Worm (Caenorhabditis elegans) whole organism, L4 larva: ENCODE measurements around the gene mtl-1.
"Not testable (repeated sequence)": the region's sequence is repeated elsewhere in the genome, so short reads cannot be mapped to it uniquely, and the experiment has no call there.

Experiments
- F26F4.8 ChIP-seq: fragments of 200-800 bp; sonication (Bioruptor generic); conservative IDR thresholded peaks from 2 replicates; pipeline ENCODE4 v1.3.6; 2022; ENCODE audit warnings: missing genetic modification characterization, missing compliant biosample characterization
- F37D6.2 ChIP-seq: sonication (generic microtip); optimal IDR thresholded peaks from 2 replicates; lab custom pipeline; 2016; ENCODE audit warnings: mild to moderate bottlenecking, missing genetic modification characterization, missing compliant biosample characterization
- R02D3.7 ChIP-seq: fragments of 150-350 bp; sonication (generic microtip); optimal IDR thresholded peaks from 3 replicates; lab custom pipeline; 2014; ENCODE audit warnings: missing biosample characterization, missing genetic modification characterization
- T20F7.1 ChIP-seq: fragments of 200-800 bp; sonication (Bioruptor generic); optimal IDR thresholded peaks from 2 replicates; lab custom pipeline; 2018; ENCODE audit warnings: mild to moderate bottlenecking, missing genetic modification characterization, missing compliant biosample characterization
- Y105C5A.15 ChIP-seq: fragments of 200-800 bp; sonication (Bioruptor generic); IDR thresholded peaks from 2 replicates; pipeline ENCODE4 v1.3.6; 2022; ENCODE audit warnings: missing genetic modification characterization, missing compliant biosample characterization
- Y48G9A.11 ChIP-seq: fragments of 200-800 bp; sonication (Bioruptor generic); IDR thresholded peaks from 2 replicates; pipeline ENCODE4 v1.3.6; 2022; ENCODE audit warnings: missing genetic modification reagents, missing genetic modification characterization, missing compliant biosample characterization
- aly-2 ChIP-seq: sonication (generic microtip); optimal IDR thresholded peaks from 2 replicates; lab custom pipeline; 2018; ENCODE audit warnings: missing biosample characterization, missing genetic modification characterization
- ama-1 ChIP-seq: fragments of 150-350 bp; optimal IDR thresholded peaks from 2 replicates; lab custom pipeline; 2014; ENCODE audit warnings: inconsistent platforms, mixed read lengths
- arid-1 ChIP-seq: fragments of 200-800 bp; sonication (Bioruptor generic); conservative IDR thresholded peaks from 2 replicates; pipeline ENCODE4 v1.3.6; 2022; ENCODE audit warnings: missing genetic modification reagents, missing genetic modification characterization, missing compliant biosample characterization
- ceh-28 ChIP-seq: fragments of 150-350 bp; optimal IDR thresholded peaks from 2 replicates; lab custom pipeline; 2014; ENCODE audit warnings: missing biosample characterization, missing genetic modification reagents, missing genetic modification characterization
- ceh-32 ChIP-seq: sonication (generic microtip); optimal IDR thresholded peaks from 2 replicates; lab custom pipeline; 2016; ENCODE audit warnings: mild to moderate bottlenecking, missing genetic modification characterization, missing compliant biosample characterization; ENCODE audit not compliant: poor library complexity
- ceh-62 ChIP-seq: sonication (generic microtip); optimal IDR thresholded peaks from 2 replicates; lab custom pipeline; 2017; ENCODE audit warnings: missing biosample characterization, missing genetic modification characterization
- ces-1 ChIP-seq: fragments of 150-350 bp; sonication (generic microtip); optimal IDR thresholded peaks from 4 replicates; lab custom pipeline; 2014; ENCODE audit warnings: missing biosample characterization, missing genetic modification reagents, missing genetic modification characterization
- cey-2 ChIP-seq: sonication (generic microtip); optimal IDR thresholded peaks from 3 replicates; lab custom pipeline; 2017; ENCODE audit warnings: missing genetic modification characterization, mild to moderate bottlenecking, missing compliant biosample characterization, antibody characterized with exemption, borderline replicate concordance; ENCODE audit not compliant: insufficient read depth
- dmd-8 ChIP-seq: fragments of 200-800 bp; sonication (Bioruptor generic); IDR thresholded peaks from 2 replicates; pipeline ENCODE4 v1.3.6; 2022; ENCODE audit warnings: missing genetic modification characterization, missing compliant biosample characterization
- egl-43 ChIP-seq: fragments of 200-800 bp; sonication (Bioruptor generic); IDR thresholded peaks from 2 replicates; pipeline ENCODE4 v1.3.6; 2022; ENCODE audit warnings: missing genetic modification reagents, missing genetic modification characterization, missing compliant biosample characterization
- fkh-10 ChIP-seq: fragments of 150-350 bp; optimal IDR thresholded peaks from 2 replicates; lab custom pipeline; 2014; ENCODE audit warnings: missing biosample characterization, missing genetic modification reagents, missing genetic modification characterization
- fos-1 ChIP-seq: fragments of 150-350 bp; optimal IDR thresholded peaks from 2 replicates; lab custom pipeline; 2014; ENCODE audit warnings: missing biosample characterization, missing genetic modification characterization
- hif-1 ChIP-seq, 2 experiments: sonication (generic microtip); optimal IDR thresholded peaks; 2 replicates each; lab custom pipeline; 2016 to 2017; ENCODE audit warnings: missing compliant biosample characterization in 2 of 2, missing genetic modification characterization in 2 of 2, missing genetic modification reagents in 2 of 2, missing genotype in 2 of 2, mild to moderate bottlenecking in 1 of 2
- hmg-1.1 ChIP-seq: fragments of 200-800 bp; sonication (Bioruptor generic); IDR thresholded peaks from 2 replicates; pipeline ENCODE4 v1.3.6; 2022; ENCODE audit warnings: missing genetic modification reagents, missing genetic modification characterization, missing compliant biosample characterization
- jun-1 ChIP-seq: fragments of 150-350 bp; optimal IDR thresholded peaks from 2 replicates; lab custom pipeline; 2014; ENCODE audit warnings: missing biosample characterization, missing genetic modification reagents, missing genetic modification characterization
- lin-13 ChIP-seq: fragments of 150-350 bp; optimal IDR thresholded peaks from 2 replicates; lab custom pipeline; 2014; ENCODE audit warnings: missing biosample characterization, missing genetic modification reagents, missing genetic modification characterization
- lin-29 ChIP-seq: fragments of 200-800 bp; sonication (Bioruptor generic); IDR thresholded peaks from 2 replicates; pipeline ENCODE4 v1.3.6; 2022; ENCODE audit warnings: missing genetic modification reagents, missing genetic modification characterization, missing compliant biosample characterization
- lir-3 ChIP-seq: sonication (generic microtip); optimal IDR thresholded peaks from 2 replicates; lab custom pipeline; 2016; ENCODE audit warnings: mild to moderate bottlenecking, missing genetic modification characterization, missing compliant biosample characterization
- lsy-2 ChIP-seq, 2 experiments: fragments of 150-350 bp in 1 of 2; sonication (generic microtip) in 1 of 2; optimal IDR thresholded peaks; 2 replicates each; lab custom pipeline; 2014 to 2017; ENCODE audit warnings: missing biosample characterization in 2 of 2, missing genetic modification characterization in 2 of 2
- mes-2 ChIP-seq: sonication (generic microtip); optimal IDR thresholded peaks from 2 replicates; lab custom pipeline; 2016; ENCODE audit warnings: missing genotype, mild to moderate bottlenecking, missing genetic modification characterization, missing compliant biosample characterization; ENCODE audit not compliant: poor library complexity, severe bottlenecking
- nhr-10 ChIP-seq: fragments of 150-350 bp; optimal IDR thresholded peaks from 2 replicates; lab custom pipeline; 2014; ENCODE audit warnings: missing biosample characterization, missing genetic modification characterization
- nhr-102 ChIP-seq: sonication (generic microtip); optimal IDR thresholded peaks from 2 replicates; lab custom pipeline; 2016; ENCODE audit warnings: mild to moderate bottlenecking, missing genetic modification characterization, moderate library complexity, missing compliant biosample characterization
- nhr-28 ChIP-seq: fragments of 150-350 bp; optimal IDR thresholded peaks from 2 replicates; lab custom pipeline; 2014; ENCODE audit warnings: missing biosample characterization, missing genetic modification characterization
- nhr-42 ChIP-seq: fragments of 200-800 bp; sonication (Bioruptor generic); IDR thresholded peaks from 2 replicates; pipeline ENCODE4 v1.3.6; 2022; ENCODE audit warnings: missing genetic modification characterization, missing compliant biosample characterization
- nhr-6 ChIP-seq: fragments of 150-350 bp; optimal IDR thresholded peaks from 2 replicates; lab custom pipeline; 2014; ENCODE audit warnings: missing biosample characterization, missing genetic modification characterization
- nhr-77 ChIP-seq: fragments of 150-350 bp; optimal IDR thresholded peaks from 2 replicates; lab custom pipeline; 2014; ENCODE audit warnings: missing biosample characterization, missing genetic modification characterization
- pha-4 ChIP-seq, 2 experiments: fragments of 150-350 bp in 1 of 2; fragments of 200-800 bp in 1 of 2; sonication (Bioruptor generic) in 1 of 2; IDR thresholded peaks in 1 of 2; optimal IDR thresholded peaks in 1 of 2; 2 replicates each; pipeline versions ENCODE4 v1.3.6 to Lab custom; 2014 to 2022; ENCODE audit warnings: missing genetic modification characterization in 2 of 2, missing genetic modification reagents in 2 of 2, missing biosample characterization in 1 of 2, missing compliant biosample characterization in 1 of 2
- snpc-4 ChIP-seq: fragments of 150-350 bp; optimal IDR thresholded peaks from 2 replicates; lab custom pipeline; 2014; ENCODE audit warnings: missing biosample characterization, missing genetic modification characterization
- spr-1 ChIP-seq: sonication (generic microtip); optimal IDR thresholded peaks from 2 replicates; lab custom pipeline; 2016; ENCODE audit warnings: mild to moderate bottlenecking, missing genetic modification characterization, missing compliant biosample characterization
- tra-1 ChIP-seq: fragments of 200-800 bp; sonication (Bioruptor generic); IDR thresholded peaks from 2 replicates; pipeline ENCODE4 v1.3.6; 2022; ENCODE audit warnings: missing genetic modification reagents, missing genetic modification characterization, missing compliant biosample characterization
- unc-130 ChIP-seq: sonication (generic microtip); optimal IDR thresholded peaks from 2 replicates; lab custom pipeline; 2016; ENCODE audit warnings: missing genetic modification reagents, missing genetic modification characterization, missing compliant biosample characterization
- unc-39 ChIP-seq: sonication (generic microtip); optimal IDR thresholded peaks from 2 replicates; lab custom pipeline; 2017; ENCODE audit warnings: missing biosample characterization, missing genetic modification characterization
- unc-62 ChIP-seq, 3 experiments: fragments of 150-350 bp in 1 of 3; sonication (generic microtip); optimal IDR thresholded peaks in 2 of 3; peaks in 1 of 3; 1 replicate in 1 of 3; 2 replicates in 2 of 3; lab custom pipeline; 2014 to 2017; ENCODE audit warnings: missing biosample characterization in 3 of 3, missing genetic modification characterization in 3 of 3, missing genetic modification reagents in 3 of 3, missing genotype in 1 of 3
- zfp-3 ChIP-seq: fragments of 200-800 bp; sonication (Bioruptor generic); conservative IDR thresholded peaks from 2 replicates; pipeline ENCODE4 v1.3.6; 2022; ENCODE audit warnings: missing genetic modification reagents, missing genetic modification characterization, missing compliant biosample characterization

Gene mtl-1

ce11 chrV:6718232-6718631 lies 26.6 kb upstream of the mtl-1 start, which contains the start of gene srg-30:
srg-30 (minus strand) TSS chrV:6718332.
- no peak for TF ChIP-seq snpc-4 (tag; lab: Kevin White, UChicago)
- peak in 1 of 2 experiments; percentile 19 for TF ChIP-seq unc-62 (GFP tag; optimal IDR thresholded peaks at IDR 0.05 in 1 of 2; lab: Kevin White, UChicago)
- TF ChIP-seq unc-62 (tag; optimal IDR thresholded peaks at IDR 0.05; lab: Kevin White, UChicago): no peak
- TF ChIP-seq, all 104 proteins: peak for 1

ce11 chrV:6714858-6715257 lies 23.2 kb upstream of the mtl-1 start:
- peak; percentile 95 for TF ChIP-seq Y48G9A.11

- 0 out of 2 replicates have a peak, but pooled peaks have one; percentile 15 for TF ChIP-seq pha-4 (GFP tag; IDR thresholded peaks at IDR 0.05; lab: Robert Waterston, UW)
- TF ChIP-seq pha-4 (tag; optimal IDR thresholded peaks at IDR 0.05; lab: Kevin White, UChicago): not testable (repeated sequence)
- peak; percentile 89 for TF ChIP-seq Y48G9A.11
- TF ChIP-seq F26F4.8 (GFP tag; lab: Robert Waterston, UW): peak; percentile 72; the same call in 1 of the 2 replicates
- peak; percentile 48; the same call in 1 of the 2 replicates for TF ChIP-seq dmd-8 (GFP tag; lab: Robert Waterston, UW)
- TF ChIP-seq arid-1: peak; percentile 51
These were observed 19.4 kb upstream of the mtl-1 start for ce11 chrV:6711071-6711470.

ce11 chrV:6710462-6710861 lies 18.8 kb upstream of the mtl-1 start, which contains the start of gene sna-1:
sna-1 (minus strand) TSS chrV:6710679.
- TF ChIP-seq lin-13 (GFP tag; lab: Kevin White, UChicago) (no peak), ceh-62 (tag; lab: Kevin White, UChicago) (no peak), ces-1 (GFP tag; lab: Kevin White, UChicago) (no peak), nhr-28 (tag; lab: Kevin White, UChicago) (no peak), Y48G9A.11 (peak; percentile 89), T20F7.1 (GFP tag; lab: Kevin White, UChicago) (peak; percentile 92)
- TF ChIP-seq, all 104 proteins: peak for 2

ce11 chrV:6709050-6709683 lies 17.5 kb upstream of the mtl-1 start, which contains the start of gene dlst-1:
dlst-1 (minus strand) TSS chrV:6709101.
- TF ChIP-seq unc-130 (GFP tag; lab: Kevin White, UChicago) (peak; percentile 33), unc-39 (tag; lab: Kevin White, UChicago) (no peak), tra-1 (GFP tag; lab: Robert Waterston, UW) (no peak), fos-1 (no peak), egl-43 (GFP tag; lab: Robert Waterston, UW) (no peak), fkh-10 (GFP tag; lab: Kevin White, UChicago) (no peak), jun-1 (no peak), ama-1 (lab: Kevin White, UChicago) (no peak), aly-2 (tag; lab: Kevin White, UChicago) (no peak), nhr-77 (tag; lab: Kevin White, UChicago) (no peak), unc-62 (GFP tag; optimal IDR thresholded peaks at IDR 0.05 in 1 of 2; lab: Kevin White, UChicago) (no peak), unc-62 (tag; optimal IDR thresholded peaks at IDR 0.05; lab: Kevin White, UChicago) (no peak), Y105C5A.15 (GFP tag; lab: Robert Waterston, UW) (no peak), arid-1 (no peak), nhr-42 (GFP tag; lab: Robert Waterston, UW) (no peak), lsy-2 (tag; optimal IDR thresholded peaks at IDR 0.05; lab: Kevin White, UChicago) (peak in 1 of 2 experiments; percentile 36), hif-1 (tag; optimal IDR thresholded peaks at IDR 0.05; lab: Kevin White, UChicago) (no peak), zfp-3 (GFP tag; lab: Robert Waterston, UW) (no peak), hmg-1.1 (peak; percentile 50; the same call in 1 of the 2 replicates), F37D6.2 (tag; lab: Kevin White, UChicago) (no peak), ceh-28 (tag; lab: Kevin White, UChicago) (no peak), ceh-62 (tag; lab: Kevin White, UChicago) (no peak), nhr-102 (peak; percentile 48), mes-2 (peak; percentile 79), nhr-10 (tag; lab: Kevin White, UChicago) (no peak), nhr-6 (tag; lab: Kevin White, UChicago) (no peak), ceh-32 (tag; lab: Kevin White, UChicago) (no peak), lir-3 (tag; lab: Kevin White, UChicago) (no peak), R02D3.7 (no peak), spr-1 (peak; percentile 35), cey-2 (tag; lab: Kevin White, UChicago) (no peak), lin-29 (GFP tag; lab: Robert Waterston, UW) (no peak), lin-13 (GFP tag; lab: Kevin White, UChicago) (no peak)
